Fruit fly (Drosophila melanogaster) whole organism, embryonic: ENCODE data around the gene CG13046.
A peak's percentile ranks its signal among the peaks of the same experiment; 100 is the strongest.

Experiments used
- Atf6 ChIP-seq: fragments of 200-800 bp; sonication (Bioruptor generic); IDR thresholded peaks from 2 replicates; pipeline ENCODE4 v1.3.6; 2022; ENCODE audit warnings: missing biosample characterization, missing genetic modification characterization
- BEAF-32 ChIP-seq: fragments of 200-800 bp; sonication (Bioruptor generic); optimal IDR thresholded peaks from 3 replicates; lab custom pipeline; 2017; ENCODE audit warnings: missing biosample characterization, missing genetic modification characterization, mild to moderate bottlenecking, moderate library complexity, missing genetic modification reagents
- Bgb ChIP-seq: fragments of 200-800 bp; sonication (Bioruptor generic); IDR thresholded peaks from 2 replicates; pipeline ENCODE4 v1.3.6; 2022; ENCODE audit warnings: missing biosample characterization, missing genetic modification characterization; ENCODE audit not compliant: partially characterized antibody
- CG10462 ChIP-seq: fragments of 200-800 bp; sonication (Bioruptor generic); optimal IDR thresholded peaks from 2 replicates; lab custom pipeline; 2016; ENCODE audit warnings: missing biosample characterization, missing genetic modification characterization
- CG12769 ChIP-seq: fragments of 200-800 bp; sonication (Bioruptor generic); optimal IDR thresholded peaks from 2 replicates; lab custom pipeline; 2019; ENCODE audit warnings: missing biosample characterization, mild to moderate bottlenecking, missing genetic modification characterization, moderate library complexity
- CG13894 ChIP-seq: fragments of 200-800 bp; sonication (Bioruptor generic); optimal IDR thresholded peaks from 3 replicates; lab custom pipeline; 2018; ENCODE audit warnings: missing biosample characterization, mild to moderate bottlenecking, missing genetic modification characterization, moderate library complexity
- CG15011 ChIP-seq: fragments of 200-800 bp; sonication (Bioruptor generic); optimal IDR thresholded peaks from 3 replicates; lab custom pipeline; 2018; ENCODE audit warnings: missing biosample characterization, mild to moderate bottlenecking, missing genetic modification characterization
- CG15601 ChIP-seq: fragments of 200-800 bp; sonication (Bioruptor generic); optimal IDR thresholded peaks from 3 replicates; lab custom pipeline; 2019; ENCODE audit warnings: missing biosample characterization, mild to moderate bottlenecking, missing genetic modification characterization, moderate library complexity
- CG17385 ChIP-seq: fragments of 200-800 bp; sonication (Bioruptor generic); optimal IDR thresholded peaks from 3 replicates; lab custom pipeline; 2018; ENCODE audit warnings: missing biosample characterization, mild to moderate bottlenecking, missing genetic modification characterization
- CG18011 ChIP-seq: fragments of 200-800 bp; sonication (Bioruptor generic); optimal IDR thresholded peaks from 2 replicates; lab custom pipeline; 2017; ENCODE audit warnings: missing biosample characterization, missing genetic modification characterization, mild to moderate bottlenecking, moderate library complexity, missing genotype
- CG31441 ChIP-seq: fragments of 200-800 bp; sonication (Bioruptor generic); IDR thresholded peaks from 2 replicates; pipeline ENCODE4 v1.3.6; 2022; ENCODE audit warnings: missing biosample characterization, missing genetic modification characterization
- CG4730 ChIP-seq: fragments of 200-800 bp; sonication (Bioruptor generic); IDR thresholded peaks from 2 replicates; pipeline ENCODE4 v1.3.6; 2022; ENCODE audit warnings: missing biosample characterization, missing genetic modification characterization
- CG6683 ChIP-seq: fragments of 200-800 bp; sonication (Bioruptor generic); optimal IDR thresholded peaks from 2 replicates; lab custom pipeline; 2017; ENCODE audit warnings: missing biosample characterization, mild to moderate bottlenecking, missing genetic modification characterization, missing genetic modification reagents
- CG6791 ChIP-seq: fragments of 200-800 bp; sonication (Bioruptor generic); IDR thresholded peaks from 3 replicates; pipeline ENCODE4 v1.3.6; 2022; ENCODE audit warnings: missing biosample characterization, missing genetic modification characterization; ENCODE audit not compliant: partially characterized antibody
- CG8388 ChIP-seq: fragments of 200-800 bp; sonication (Bioruptor generic); optimal IDR thresholded peaks from 2 replicates; lab custom pipeline; 2019; ENCODE audit warnings: missing biosample characterization, mild to moderate bottlenecking, missing genetic modification characterization, moderate library complexity
- CG9932 ChIP-seq: fragments of 200-800 bp; sonication (Bioruptor generic); IDR thresholded peaks from 2 replicates; pipeline ENCODE4 v1.3.6; 2022; ENCODE audit warnings: missing biosample characterization, missing genetic modification characterization
- CrebB ChIP-seq: fragments of 200-800 bp; sonication (Bioruptor generic); optimal IDR thresholded peaks from 3 replicates; lab custom pipeline; 2018; ENCODE audit warnings: missing biosample characterization, mild to moderate bottlenecking, missing genetic modification characterization
- Ets65A ChIP-seq: fragments of 200-800 bp; sonication (Bioruptor generic); peaks from one replicate; lab custom pipeline; 2016; ENCODE audit warnings: missing biosample characterization, missing genetic modification characterization
- Fer1 ChIP-seq: fragments of 200-800 bp; sonication (Bioruptor generic); optimal IDR thresholded peaks from 2 replicates; lab custom pipeline; 2017; ENCODE audit warnings: missing biosample characterization, mild to moderate bottlenecking, missing genetic modification characterization
- Fer2 ChIP-seq: fragments of 200-800 bp; sonication (Bioruptor generic); optimal IDR thresholded peaks from 2 replicates; lab custom pipeline; 2018; ENCODE audit warnings: missing biosample characterization, mild to moderate bottlenecking, missing genetic modification characterization, moderate library complexity
- H2.0 ChIP-seq: fragments of 200-800 bp; sonication (Bioruptor generic); IDR thresholded peaks from 2 replicates; pipeline ENCODE4 v1.3.6; 2022; ENCODE audit warnings: missing biosample characterization, missing genetic modification characterization
- HLH3B ChIP-seq: fragments of 200-800 bp; sonication (Bioruptor generic); IDR thresholded peaks from 2 replicates; pipeline ENCODE4 v1.3.6; 2022; ENCODE audit warnings: missing biosample characterization, missing genetic modification characterization
- Hand ChIP-seq: fragments of 200-800 bp; sonication (Bioruptor generic); optimal IDR thresholded peaks from 2 replicates; lab custom pipeline; 2017; ENCODE audit warnings: mild to moderate bottlenecking, missing biosample characterization, missing genetic modification reagents, missing genetic modification characterization
- Hr39 ChIP-seq: fragments of >200 bp; optimal IDR thresholded peaks from 2 replicates; lab custom pipeline; 2017
- MESR4 ChIP-seq: fragments of 200-800 bp; sonication (Bioruptor generic); optimal IDR thresholded peaks from 2 replicates; lab custom pipeline; 2018; ENCODE audit warnings: missing biosample characterization, mild to moderate bottlenecking, missing genetic modification characterization, moderate library complexity
- Nf-YA ChIP-seq: fragments of 200-800 bp; sonication (Bioruptor generic); IDR thresholded peaks from 2 replicates; pipeline ENCODE4 v1.3.6; 2022; ENCODE audit warnings: missing biosample characterization, missing genetic modification characterization
- Rfx ChIP-seq: fragments of 200-800 bp; sonication (Bioruptor generic); IDR thresholded peaks from 2 replicates; pipeline ENCODE4 v1.3.6; 2022; ENCODE audit warnings: missing biosample characterization, missing genetic modification characterization
- Spps ChIP-seq: fragments of 200-800 bp; sonication (Bioruptor generic); optimal IDR thresholded peaks from 2 replicates; lab custom pipeline; 2018; ENCODE audit warnings: missing biosample characterization, mild to moderate bottlenecking, missing genetic modification characterization
- Ssrp ChIP-seq: fragments of 200-800 bp; sonication (Bioruptor generic); optimal IDR thresholded peaks from 2 replicates; lab custom pipeline; 2018; ENCODE audit warnings: missing biosample characterization, mild to moderate bottlenecking, missing genetic modification characterization, moderate library complexity
- Tbp ChIP-seq: fragments of >200 bp; optimal IDR thresholded peaks from 2 replicates; lab custom pipeline; 2018; ENCODE audit warnings: missing biosample characterization, missing genetic modification characterization
- Trl ChIP-seq, 3 experiments: fragments of >200 bp in 2 of 3; fragments of 200-800 bp in 1 of 3; sonication (Bioruptor generic) in 1 of 3; optimal IDR thresholded peaks; 2 replicates in 1 of 3; 3 replicates in 2 of 3; lab custom pipeline; 2016 to 2017; ENCODE audit warnings: missing biosample characterization in 1 of 3, missing genetic modification characterization in 1 of 3
- Usf ChIP-seq: fragments of 200-800 bp; sonication (Bioruptor generic); optimal IDR thresholded peaks from 2 replicates; lab custom pipeline; 2017; ENCODE audit warnings: missing genotype, missing biosample characterization, missing genetic modification characterization
- ara ChIP-seq: fragments of 200-800 bp; sonication (Bioruptor generic); IDR thresholded peaks from 2 replicates; pipeline ENCODE4 v1.3.6; 2022; ENCODE audit warnings: missing biosample characterization, missing genetic modification characterization
- cato ChIP-seq: fragments of 200-800 bp; sonication (Bioruptor generic); optimal IDR thresholded peaks from 2 replicates; lab custom pipeline; 2016; ENCODE audit warnings: missing biosample characterization, missing genetic modification characterization, borderline replicate concordance
- chn ChIP-seq: fragments of 200-800 bp; sonication (Bioruptor generic); optimal IDR thresholded peaks from 2 replicates; lab custom pipeline; 2016; ENCODE audit warnings: missing biosample characterization, missing genetic modification characterization
- da ChIP-seq: fragments of 200-800 bp; sonication (Bioruptor generic); optimal IDR thresholded peaks from 2 replicates; lab custom pipeline; 2016; ENCODE audit warnings: missing biosample characterization, missing genetic modification characterization
- emc ChIP-seq: fragments of 200-800 bp; sonication (Bioruptor generic); optimal IDR thresholded peaks from 2 replicates; lab custom pipeline; 2016; ENCODE audit warnings: missing biosample characterization, missing genetic modification characterization
- fd96Cb ChIP-seq: fragments of 200-800 bp; sonication (Bioruptor generic); optimal IDR thresholded peaks from 2 replicates; lab custom pipeline; 2018; ENCODE audit warnings: missing biosample characterization, mild to moderate bottlenecking, missing genetic modification characterization, moderate library complexity
- fu2 ChIP-seq: fragments of 200-800 bp; sonication (Bioruptor generic); optimal IDR thresholded peaks from 2 replicates; lab custom pipeline; 2016; ENCODE audit warnings: missing biosample characterization, missing genetic modification characterization
- gcm ChIP-seq: fragments of 200-800 bp; sonication (Bioruptor generic); optimal IDR thresholded peaks from 2 replicates; lab custom pipeline; 2019; ENCODE audit warnings: missing biosample characterization, mild to moderate bottlenecking, missing genetic modification characterization, moderate library complexity
- inv ChIP-seq: fragments of 200-800 bp; sonication (Bioruptor generic); IDR thresholded peaks from 2 replicates; pipeline ENCODE4 v1.3.6; 2022; ENCODE audit warnings: missing biosample characterization, missing genetic modification characterization; ENCODE audit not compliant: partially characterized antibody
- peb ChIP-seq: fragments of 200-800 bp; sonication (Bioruptor generic); IDR thresholded peaks from 2 replicates; pipeline ENCODE4 v1.3.6; 2022; ENCODE audit warnings: missing biosample characterization, missing genetic modification characterization
- pfk ChIP-seq: fragments of 200-800 bp; sonication (Bioruptor generic); optimal IDR thresholded peaks from 2 replicates; lab custom pipeline; 2018; ENCODE audit warnings: missing biosample characterization, mild to moderate bottlenecking, missing genetic modification characterization, moderate library complexity
- salm ChIP-seq: fragments of 200-800 bp; sonication (Bioruptor generic); optimal IDR thresholded peaks from 2 replicates; lab custom pipeline; 2018; ENCODE audit warnings: missing biosample characterization, mild to moderate bottlenecking, missing genetic modification characterization
- sd ChIP-seq: fragments of 200-800 bp; sonication (Bioruptor generic); optimal IDR thresholded peaks from 3 replicates; lab custom pipeline; 2018; ENCODE audit warnings: missing biosample characterization, mild to moderate bottlenecking, missing genetic modification characterization, moderate library complexity
- shn ChIP-seq: fragments of 200-800 bp; sonication (Bioruptor generic); optimal IDR thresholded peaks from 3 replicates; lab custom pipeline; 2016; ENCODE audit warnings: missing biosample characterization, missing genetic modification characterization
- sr ChIP-seq: fragments of 200-800 bp; sonication (Bioruptor generic); IDR thresholded peaks from 3 replicates; pipeline ENCODE4 v1.3.6; 2022; ENCODE audit warnings: missing biosample characterization, missing genetic modification characterization
- stwl ChIP-seq: fragments of 200-800 bp; sonication (Bioruptor generic); optimal IDR thresholded peaks from 3 replicates; lab custom pipeline; 2018; ENCODE audit warnings: missing biosample characterization, mild to moderate bottlenecking, missing genetic modification characterization, moderate library complexity
- twi ChIP-seq: fragments of 200-800 bp; optimal IDR thresholded peaks from 2 replicates; lab custom pipeline; 2019; ENCODE audit warnings: missing biosample characterization, mild to moderate bottlenecking, missing genetic modification characterization, moderate library complexity
- wor ChIP-seq: fragments of 200-800 bp; sonication (Bioruptor generic); IDR thresholded peaks from 2 replicates; pipeline ENCODE4 v1.3.6; 2022; ENCODE audit warnings: missing biosample characterization, missing genetic modification characterization
- zen2 ChIP-seq: fragments of 200-800 bp; sonication (Bioruptor generic); IDR thresholded peaks from 3 replicates; pipeline ENCODE4 v1.3.6; 2022; ENCODE audit warnings: missing biosample characterization, missing genetic modification characterization; ENCODE audit not compliant: partially characterized antibody

Gene CG13046

dm6 chr3L:16286258-16286657 lies 2.0 kb downstream of the CG13046 start (continued):
- no peak for TF ChIP-seq CG10462 (GFP tag; lab: Kevin White, UChicago)
- no peak for TF ChIP-seq stwl (tag; lab: Kevin White, UChicago)
- no peak for TF ChIP-seq Usf (GFP tag; lab: Kevin White, UChicago)
- TF ChIP-seq pfk (GFP tag; lab: Kevin White, UChicago) = no peak
- TF ChIP-seq CG6791 (GFP tag; lab: Robert Waterston, UW) = no peak
- no peak for TF ChIP-seq twi (tag; lab: Kevin White, UChicago)
- TF ChIP-seq Trl (optimal IDR thresholded peaks at IDR 0.05; lab: Kevin White, UChicago) = no peak
- TF ChIP-seq Trl (GFP tag; optimal IDR thresholded peaks at IDR 0.05; lab: Kevin White, UChicago) = no peak
- TF ChIP-seq CG8388 (GFP tag; lab: Kevin White, UChicago) = no peak
- no peak for TF ChIP-seq shn (GFP tag; lab: Kevin White, UChicago)
- TF ChIP-seq cato (GFP tag; lab: Kevin White, UChicago) = no peak
- no peak for TF ChIP-seq CG15601 (tag; lab: Kevin White, UChicago)
- no peak for TF ChIP-seq Nf-YA (GFP tag; lab: Robert Waterston, UW)
- TF ChIP-seq fd96Cb (tag; lab: Kevin White, UChicago) = peak; percentile 19
- TF ChIP-seq ara (GFP tag; lab: Robert Waterston, UW) = no peak
- TF ChIP-seq Tbp = no peak
- peak; percentile 18 for TF ChIP-seq CG17385 (GFP tag; lab: Kevin White, UChicago)
- no peak for TF ChIP-seq BEAF-32 (GFP tag; lab: Kevin White, UChicago)
- no peak for TF ChIP-seq Hr39 (lab: Kevin White, UChicago)
- no peak for TF ChIP-seq wor (GFP tag; lab: Robert Waterston, UW)
- TF ChIP-seq salm (tag; lab: Kevin White, UChicago) = no peak
- TF ChIP-seq Hand (GFP tag; lab: Kevin White, UChicago) = no peak
- no peak for TF ChIP-seq CG9932 (GFP tag; lab: Robert Waterston, UW)
- no peak for TF ChIP-seq chn (GFP tag; lab: Kevin White, UChicago)
- TF ChIP-seq zen2 (GFP tag; lab: Robert Waterston, UW) = no peak
- no peak for TF ChIP-seq Bgb (GFP tag; lab: Robert Waterston, UW)
- TF ChIP-seq emc (GFP tag; lab: Kevin White, UChicago) = no peak
- no peak for TF ChIP-seq CG4730 (GFP tag; lab: Robert Waterston, UW)
- no peak for TF ChIP-seq fu2
- no peak for TF ChIP-seq CrebB (tag; lab: Kevin White, UChicago)
- TF ChIP-seq HLH3B (GFP tag; lab: Robert Waterston, UW) = peak; percentile 34; the same call in 1 of the 2 replicates
- no peak for TF ChIP-seq Fer1 (GFP tag; lab: Kevin White, UChicago)
- TF ChIP-seq Ets65A (GFP tag; lab: Kevin White, UChicago) = peak; percentile 29
- no peak for TF ChIP-seq Fer2 (tag; lab: Kevin White, UChicago)
- peak; percentile 22 for TF ChIP-seq sd (tag; lab: Kevin White, UChicago)
- TF ChIP-seq CG18011 = no peak
- no peak for TF ChIP-seq CG6683
- no peak for TF ChIP-seq sr (GFP tag; lab: Robert Waterston, UW)
- TF ChIP-seq inv (GFP tag; lab: Robert Waterston, UW) = no peak
- no peak for TF ChIP-seq MESR4 (GFP tag; lab: Kevin White, UChicago)
- TF ChIP-seq H2.0 (GFP tag; lab: Robert Waterston, UW) = no peak
- no peak for TF ChIP-seq CG13894 (tag; lab: Kevin White, UChicago)
- peak; percentile 9 for TF ChIP-seq gcm (GFP tag; lab: Kevin White, UChicago)
- no peak for TF ChIP-seq Rfx (GFP tag; lab: Robert Waterston, UW)
- TF ChIP-seq CG12769 (tag; lab: Kevin White, UChicago) = peak; percentile 39
- no peak for TF ChIP-seq peb
- no peak for TF ChIP-seq Spps (tag; lab: Kevin White, UChicago)
- no peak for TF ChIP-seq CG15011
- TF ChIP-seq Atf6 (GFP tag; lab: Robert Waterston, UW) = no peak
- TF ChIP-seq da (GFP tag; lab: Kevin White, UChicago) = no peak
- 0 out of 2 replicates have a peak, but pooled peaks have one; percentile 29 for TF ChIP-seq CG31441 (GFP tag; lab: Robert Waterston, UW)
- no peak for TF ChIP-seq Ssrp (tag; lab: Kevin White, UChicago)
